In the genomic region with DNA sequence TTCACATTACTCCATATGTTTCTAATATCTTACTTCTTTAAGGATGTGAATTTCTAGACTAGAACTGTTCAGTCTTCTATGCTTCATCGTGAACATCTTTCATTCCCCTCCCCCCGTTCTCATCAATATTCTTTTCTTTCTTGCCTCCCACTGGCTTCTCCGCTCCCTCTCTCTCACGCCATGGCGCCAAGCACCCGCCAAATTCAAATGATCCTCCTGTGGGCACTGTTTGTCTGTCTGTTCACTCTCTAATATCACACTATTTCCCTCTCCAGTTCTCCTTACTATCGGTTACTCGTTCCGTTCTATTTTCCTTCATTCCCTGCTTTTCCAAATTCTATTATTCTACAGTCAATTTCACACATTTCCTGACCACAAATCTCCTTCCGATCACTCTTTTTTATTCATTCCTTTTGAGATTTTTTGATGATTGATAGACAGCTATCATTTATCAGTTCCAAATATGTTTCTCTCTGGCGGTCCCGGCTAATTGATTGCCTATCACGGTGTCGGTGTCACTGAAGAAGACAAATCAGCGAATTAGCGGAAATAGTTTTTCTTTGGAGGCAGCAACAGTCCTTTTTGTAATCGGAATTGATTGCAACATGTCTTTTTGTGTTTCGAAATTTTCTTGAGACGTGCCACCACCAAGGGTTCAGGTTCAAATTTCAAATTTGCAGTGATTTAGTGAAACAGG, we compare ENCODE assay signal across 1 worm cellular context.
TF ChIP-seq lines count a peak whose summit lies in the region.

No protein-coding gene starts in this region.

TF ChIP-seq in whole organism, L1 larva, 84 proteins besides CTCF, POLR2A, EP300 and RAD21 (continued from another document):
- TF ChIP-seq unc-30 (tag; optimal IDR thresholded peaks at IDR 0.05; lab: Kevin White, UChicago) (no peak), mdl-1 (tag; optimal IDR thresholded peaks at IDR 0.05; lab: Kevin White, UChicago) (no peak), snpc-4 (tag; optimal IDR thresholded peaks at IDR 0.05; lab: Kevin White, UChicago) (no peak), grh-1 (GFP tag; IDR thresholded peaks at IDR 0.05; lab: Robert Waterston, UW) (no peak), lin-15B (tag; optimal IDR thresholded peaks at IDR 0.05; lab: Kevin White, UChicago) (no peak), Y116A8C.19 (tag; optimal IDR thresholded peaks at IDR 0.05; lab: Kevin White, UChicago; ENCODE audit: borderline replicate concordance) (no peak), efl-1 (optimal IDR thresholded peaks at IDR 0.05; lab: Kevin White, UChicago) (no peak), efl-1 (GFP tag; optimal IDR thresholded peaks at IDR 0.05 in 1 of 2; lab: Kevin White, UChicago) (peak in 1 of 2 experiments; percentile 62), elt-3 (tag; optimal IDR thresholded peaks at IDR 0.05; lab: Kevin White, UChicago) (peak in 1 of 6 experiments; percentile 43), ces-1 (GFP tag; optimal IDR thresholded peaks at IDR 0.05; lab: Kevin White, UChicago) (no peak), hlh-4 (tag; optimal IDR thresholded peaks at IDR 0.05; lab: Kevin White, UChicago) (no peak), unc-98 (GFP tag; IDR thresholded peaks at IDR 0.05; lab: Robert Waterston, UW) (no peak), ceh-88 (GFP tag; IDR thresholded peaks at IDR 0.05; lab: Robert Waterston, UW) (no peak), unc-62 (GFP tag; optimal IDR thresholded peaks at IDR 0.05; lab: Kevin White, UChicago) (no peak), irx-1 (tag; optimal IDR thresholded peaks at IDR 0.05; lab: Kevin White, UChicago) (no peak), tbx-2 (tag; optimal IDR thresholded peaks at IDR 0.05; lab: Kevin White, UChicago) (no peak), lin-35 (GFP tag; optimal IDR thresholded peaks at IDR 0.05; lab: Kevin White, UChicago) (no peak), skn-1 (tag; optimal IDR thresholded peaks at IDR 0.05; lab: Kevin White, UChicago) (no peak), fkh-8 (tag; optimal IDR thresholded peaks at IDR 0.05; lab: Kevin White, UChicago) (no peak), dpl-1 (GFP tag; optimal IDR thresholded peaks at IDR 0.05; lab: Kevin White, UChicago) (peak in 1 of 3 experiments; percentile 1), nhr-12 (tag; optimal IDR thresholded peaks at IDR 0.05; lab: Kevin White, UChicago) (no peak), ceh-82 (tag; optimal IDR thresholded peaks at IDR 0.05; lab: Kevin White, UChicago) (no peak), C04F5.9 (tag; optimal IDR thresholded peaks at IDR 0.05; lab: Kevin White, UChicago) (no peak), lir-3 (tag; optimal IDR thresholded peaks at IDR 0.05; lab: Kevin White, UChicago; ENCODE audit: poor library complexity) (no peak), nhr-28 (tag; optimal IDR thresholded peaks at IDR 0.05; lab: Kevin White, UChicago) (no peak), nhr-71 (tag; optimal IDR thresholded peaks at IDR 0.05; lab: Kevin White, UChicago) (no peak), C34B4.2 (tag; optimal IDR thresholded peaks at IDR 0.05; lab: Kevin White, UChicago) (no peak), ztf-4 (tag; optimal IDR thresholded peaks at IDR 0.05; lab: Kevin White, UChicago) (no peak), mab-9 (GFP tag; IDR thresholded peaks at IDR 0.05; lab: Robert Waterston, UW) (no peak), blmp-1 (tag; optimal IDR thresholded peaks at IDR 0.05; lab: Kevin White, UChicago) (peak; percentile 57), ama-1 (optimal IDR thresholded peaks at IDR 0.05; lab: Kevin White, UChicago) (no peak)
